Worm (Caenorhabditis elegans) whole organism, dauer: Measurements from ENCODE around the gene F32D1.11.

Source experiments
- unc-62 ChIP-seq: sonication (generic microtip); optimal IDR thresholded peaks from 2 replicates; lab custom pipeline; 2017; ENCODE audit warnings: missing biosample characterization, missing genetic modification reagents, missing genetic modification characterization

F32D1.11 gene

ce11 chrV:4366440-4366839 lies at the start of gene F32D1.11:
Gene F32D1.11 (minus strand): TSS chrV:4366540.
- TF ChIP-seq unc-62 (GFP tag; lab: Kevin White, UChicago) = no peak

ce11 chrV:4414613-4415071 lies 48.3 kb upstream of the F32D1.11 start, which contains the start of gene grl-5:
Gene grl-5 (minus strand): TSS chrV:4414663.
- TF ChIP-seq unc-62 (GFP tag; lab: Kevin White, UChicago) = no peak

- no peak for TF ChIP-seq unc-62 (GFP tag; lab: Kevin White, UChicago)
Observed at ce11 chrV:4411714-4412113, 45.4 kb upstream of the F32D1.11 start, which contains the start of gene Y47D7A.17. Gene Y47D7A.17 (minus strand): TSS chrV:4411814.

- TF ChIP-seq unc-62 (GFP tag; lab: Kevin White, UChicago) = no peak
Observed at ce11 chrV:4410643-4411042, 44.3 kb upstream of the F32D1.11 start, which contains the start of gene Y47D7A.3. Gene Y47D7A.3 (plus strand): TSS chrV:4410943.

- no peak for TF ChIP-seq unc-62 (GFP tag; lab: Kevin White, UChicago)
Observed at ce11 chrV:4407519-4407918, 41.2 kb upstream of the F32D1.11 start, which contains the start of gene nhr-118. Gene nhr-118 (plus strand): TSS chrV:4407819.

ce11 chrV:4401865-4402264 lies 35.5 kb upstream of the F32D1.11 start, which contains the start of gene F13A2.5:
Gene F13A2.5 (minus strand): TSS chrV:4401965.
- no peak for TF ChIP-seq unc-62 (GFP tag; lab: Kevin White, UChicago)

ce11 chrV:4400118-4400517 lies 33.8 kb upstream of the F32D1.11 start, which contains the start of gene F13A2.4:
Gene F13A2.4 (minus strand): TSS chrV:4400218.
- no peak for TF ChIP-seq unc-62 (GFP tag; lab: Kevin White, UChicago)

ce11 chrV:4398884-4399283 lies 32.5 kb upstream of the F32D1.11 start:
- no peak for TF ChIP-seq unc-62 (GFP tag; lab: Kevin White, UChicago)

- no peak for TF ChIP-seq unc-62 (GFP tag; lab: Kevin White, UChicago)
Observed at ce11 chrV:4398127-4398526, 31.8 kb upstream of the F32D1.11 start.

- TF ChIP-seq unc-62 (GFP tag; lab: Kevin White, UChicago) = no peak
Observed at ce11 chrV:4396257-4396656, 29.9 kb upstream of the F32D1.11 start, which contains the start of gene F13A2.3. Gene F13A2.3 (minus strand): TSS chrV:4396357.

ce11 chrV:4387916-4388315 lies 21.6 kb upstream of the F32D1.11 start:
- no peak for TF ChIP-seq unc-62 (GFP tag; lab: Kevin White, UChicago)

- TF ChIP-seq unc-62 (GFP tag; lab: Kevin White, UChicago) = no peak
Observed at ce11 chrV:4387402-4387801, 21.1 kb upstream of the F32D1.11 start, which contains the start of gene F13A2.9. Gene F13A2.9 (minus strand): TSS chrV:4387502.

ce11 chrV:4386173-4386572 lies 19.8 kb upstream of the F32D1.11 start, which contains the start of gene F13A2.10:
Gene F13A2.10 (minus strand): TSS chrV:4386273.
- TF ChIP-seq unc-62 (GFP tag; lab: Kevin White, UChicago) = no peak

- no peak for TF ChIP-seq unc-62 (GFP tag; lab: Kevin White, UChicago)
Observed at ce11 chrV:4384482-4384881, 18.1 kb upstream of the F32D1.11 start, which contains the start of gene F13A2.2. Gene F13A2.2 (minus strand): TSS chrV:4384582.

ce11 chrV:4382298-4382697 lies 16.0 kb upstream of the F32D1.11 start, which contains the start of gene F13A2.1:
Gene F13A2.1 (minus strand): TSS chrV:4382398.
- no peak for TF ChIP-seq unc-62 (GFP tag; lab: Kevin White, UChicago)

- TF ChIP-seq unc-62 (GFP tag; lab: Kevin White, UChicago) = no peak
Observed at ce11 chrV:4377622-4378021, 11.3 kb upstream of the F32D1.11 start, which contains the start of gene F32D1.8. Gene F32D1.8 (minus strand): TSS chrV:4377722.
